Worm (Caenorhabditis elegans): ENCODE results near the gene dmsr-9.

- TF ChIP-seq tab-1 (GFP tag; IDR thresholded peaks at IDR 0.05): no peak
- TF ChIP-seq ztf-23 (GFP tag; IDR thresholded peaks at IDR 0.05): no peak
These were observed 5.7 kb downstream of the dmsr-9 start, which contains the start of gene ZC404.1 for ce11 chrV:6793744-6794239.
